Worm (Caenorhabditis elegans) whole organism, L2 larva: ENCODE measurements around the gene srx-44.

Experiments
- ceh-82 ChIP-seq: fragments of 150-350 bp; optimal IDR thresholded peaks from 2 replicates; lab custom pipeline; 2014; ENCODE audit warnings: missing biosample characterization, missing genetic modification characterization
- dmd-4 ChIP-seq: sonication (generic microtip); optimal IDR thresholded peaks from 2 replicates; lab custom pipeline; 2017; ENCODE audit warnings: missing biosample characterization, missing genetic modification characterization
- fos-1 ChIP-seq: fragments of 150-350 bp; optimal IDR thresholded peaks from 2 replicates; lab custom pipeline; 2014; ENCODE audit warnings: missing biosample characterization, missing genetic modification characterization
- lin-13 ChIP-seq: fragments of 150-350 bp; optimal IDR thresholded peaks from 2 replicates; lab custom pipeline; 2014; ENCODE audit warnings: missing biosample characterization, missing genetic modification reagents, missing genetic modification characterization
- nhr-11 ChIP-seq: fragments of 150-350 bp; optimal IDR thresholded peaks from 2 replicates; lab custom pipeline; 2014; ENCODE audit warnings: missing biosample characterization, missing genetic modification characterization
- nhr-129 ChIP-seq: fragments of 150-350 bp; optimal IDR thresholded peaks from 2 replicates; lab custom pipeline; 2014; ENCODE audit warnings: missing biosample characterization, missing genetic modification characterization
- nhr-21 ChIP-seq: fragments of 150-350 bp; optimal IDR thresholded peaks from 2 replicates; lab custom pipeline; 2014; ENCODE audit warnings: missing biosample characterization, missing genetic modification characterization
- nhr-25 ChIP-seq: fragments of 150-350 bp; sonication (generic microtip); optimal IDR thresholded peaks from 3 replicates; lab custom pipeline; 2014; ENCODE audit warnings: missing biosample characterization, missing genetic modification characterization
- nhr-77 ChIP-seq: fragments of 150-350 bp; optimal IDR thresholded peaks from 2 replicates; lab custom pipeline; 2014; ENCODE audit warnings: missing biosample characterization, missing genetic modification characterization
- unc-62 ChIP-seq: fragments of 150-350 bp; optimal IDR thresholded peaks from 2 replicates; lab custom pipeline; 2014; ENCODE audit warnings: missing biosample characterization, missing genetic modification reagents, missing genetic modification characterization

ce11 chrV:16047052-16047451, 26.9 kb downstream of the srx-44 start:
- TF ChIP-seq lin-13 = no peak
- no peak for TF ChIP-seq ceh-82 (tag; lab: Kevin White, UChicago)
- no peak for TF ChIP-seq nhr-77 (tag; lab: Kevin White, UChicago)
- no peak for TF ChIP-seq nhr-21 (tag; lab: Kevin White, UChicago)
- TF ChIP-seq nhr-129 (tag; lab: Kevin White, UChicago) = no peak
- TF ChIP-seq unc-62 = no peak
- no peak for TF ChIP-seq nhr-25
- no peak for TF ChIP-seq fos-1 (tag; lab: Kevin White, UChicago)
- no peak for TF ChIP-seq nhr-11
- TF ChIP-seq dmd-4 (tag; lab: Kevin White, UChicago) = no peak
